Worm (Caenorhabditis elegans) whole organism, young adult: ENCODE measurements around the gene srg-39.

ENCODE experiments used
- ama-1 ChIP-seq, 3 experiments: fragments of 150-350 bp in 1 of 3; sonication (generic microtip) in 2 of 3; optimal IDR thresholded peaks; 2 replicates each; lab custom pipeline; 2014 to 2018; ENCODE audit warnings: missing biosample characterization in 2 of 3, missing genetic modification characterization in 2 of 3, missing genetic modification reagents in 2 of 3
- bed-1 ChIP-seq: fragments of 200-800 bp; sonication (Bioruptor generic); IDR thresholded peaks from 2 replicates; pipeline ENCODE4 v1.3.6; 2022; ENCODE audit warnings: missing genetic modification reagents, missing genetic modification characterization, missing compliant biosample characterization
- ztf-18 ChIP-seq: sonication (generic microtip); optimal IDR thresholded peaks from 2 replicates; lab custom pipeline; 2016; ENCODE audit warnings: missing genotype, mild to moderate bottlenecking, missing genetic modification characterization, missing compliant biosample characterization
- ztf-3 ChIP-seq: fragments of 200-800 bp; sonication (Bioruptor generic); optimal IDR thresholded peaks from 2 replicates; lab custom pipeline; 2018; ENCODE audit warnings: mild to moderate bottlenecking, missing genetic modification characterization, missing compliant biosample characterization
- ztf-6 ChIP-seq: fragments of 200-800 bp; sonication (Bioruptor generic); IDR thresholded peaks from 2 replicates; pipeline ENCODE4 v1.3.6; 2022; ENCODE audit warnings: missing genetic modification reagents, missing genetic modification characterization, missing compliant biosample characterization

- TF ChIP-seq ztf-3 (GFP tag; lab: Kevin White, UChicago) (no peak), ztf-18 (tag; lab: Kevin White, UChicago) (no peak), ztf-6 (GFP tag; lab: Robert Waterston, UW) (no peak), bed-1 (GFP tag; lab: Robert Waterston, UW) (no peak), ama-1 (optimal IDR thresholded peaks at IDR 0.05; lab: Kevin White, UChicago) (no peak), ama-1 (GFP tag; optimal IDR thresholded peaks at IDR 0.05; lab: Kevin White, UChicago) (no peak)
Observed at ce11 chrV:11196631-11197258, 44.5 kb upstream of the srg-39 start.
